Fruit fly (Drosophila melanogaster): ENCODE measurements around the gene nis.

Gene nis

DNA sequence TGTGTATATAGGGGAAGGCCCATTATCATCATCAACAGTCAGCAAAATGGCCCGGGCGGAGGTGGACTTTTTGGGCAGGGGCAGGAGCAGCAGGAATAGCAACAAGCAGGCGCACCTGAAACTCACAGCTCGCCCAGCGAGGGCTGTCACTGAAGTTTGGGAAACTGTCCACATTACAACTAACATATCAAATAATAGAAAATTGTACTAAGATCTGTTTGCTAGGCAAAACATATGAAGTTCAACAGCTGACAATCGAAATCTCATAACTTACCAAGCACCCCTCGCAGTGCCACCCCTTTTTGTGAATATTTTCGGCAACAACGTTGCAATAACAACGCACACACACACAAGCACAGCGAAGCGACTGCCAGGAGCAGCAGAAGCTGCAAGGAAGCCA, 37.8 kb upstream of the nis start (continued):
- TF ChIP-seq CG31441 (GFP tag; IDR thresholded peaks at IDR 0.05) (peak; percentile 65), CG31365 (tag; optimal IDR thresholded peaks at IDR 0.05) (peak; percentile 37), jing (GFP tag; optimal IDR thresholded peaks at IDR 0.05) (peak; percentile 43), CG32532 (GFP tag; IDR thresholded peaks at IDR 0.05) (peak; percentile 88), dan (GFP tag; IDR thresholded peaks at IDR 0.05) (no peak), CG13123 (GFP tag; optimal IDR thresholded peaks at IDR 0.05) (no peak), CG2678 (tag; optimal IDR thresholded peaks at IDR 0.05) (peak; percentile 86), CG2712 (tag; optimal IDR thresholded peaks at IDR 0.05) (peak; percentile 66), CG10431 (GFP tag; optimal IDR thresholded peaks at IDR 0.05) (no peak), CG17385 (GFP tag; optimal IDR thresholded peaks at IDR 0.05) (peak; percentile 77), Hr51 (GFP tag; optimal IDR thresholded peaks at IDR 0.05) (peak; percentile 17 to 70), CG4730 (GFP tag; IDR thresholded peaks at IDR 0.05) (peak; percentile 76), az2 (GFP tag; optimal IDR thresholded peaks at IDR 0.05) (peak; percentile 64), D19A (tag; optimal IDR thresholded peaks at IDR 0.05) (peak; percentile 47), ab (GFP tag; optimal IDR thresholded peaks at IDR 0.05) (peak; percentile 12), HLH54F (GFP tag; optimal IDR thresholded peaks at IDR 0.05) (peak; percentile 71), CG17568 (GFP tag; optimal IDR thresholded peaks at IDR 0.05) (peak; percentile 23), Bdp1 (GFP tag; optimal IDR thresholded peaks at IDR 0.05) (peak; percentile 49), H15 (GFP tag; IDR thresholded peaks at IDR 0.05) (peak; percentile 75; the same call in 1 of the 3 replicates), CG14014 (GFP tag; IDR thresholded peaks at IDR 0.05) (peak; percentile 90), kah (GFP tag; optimal IDR thresholded peaks at IDR 0.05) (peak; percentile 13), al (GFP tag; IDR thresholded peaks at IDR 0.05) (peak; percentile 73), cad (GFP tag; optimal IDR thresholded peaks at IDR 0.05) (no peak), CG3847 (GFP tag; IDR thresholded peaks at IDR 0.05) (peak; percentile 87), danr (GFP tag; IDR thresholded peaks at IDR 0.05) (peak; percentile 53; the same call in 1 of the 2 replicates), CG10267 (tag; optimal IDR thresholded peaks at IDR 0.05) (peak; percentile 24), sug (tag; optimal IDR thresholded peaks at IDR 0.05) (peak; percentile 62), psq (GFP tag; optimal IDR thresholded peaks at IDR 0.05) (peak; percentile 23), CG8765 (GFP tag; IDR thresholded peaks at IDR 0.05) (peak; percentile 52; the same call in 1 of the 2 replicates), Gsc (GFP tag; IDR thresholded peaks at IDR 0.05) (peak; percentile 55), CG17359 (tag; optimal IDR thresholded peaks at IDR 0.05) (peak; percentile 77), br (optimal IDR thresholded peaks at IDR 0.05) (no peak), Nf-YB (GFP tag; optimal IDR thresholded peaks at IDR 0.05) (no peak), CG11504 (tag; optimal IDR thresholded peaks at IDR 0.05) (peak; percentile 83), CG12071 (GFP tag; optimal IDR thresholded peaks at IDR 0.05) (peak; percentile 80), CG12104 (GFP tag; optimal IDR thresholded peaks at IDR 0.05) (peak; percentile 19), stwl (tag; optimal IDR thresholded peaks at IDR 0.05) (no peak), chinmo (GFP tag; IDR thresholded peaks at IDR 0.05; ENCODE audit: partially characterized antibody) (0 out of 4 replicates have a peak, but pooled peaks have one; percentile 24), mirr (GFP tag; optimal IDR thresholded peaks at IDR 0.05) (peak; percentile 22), Kr (GFP tag; optimal IDR thresholded peaks at IDR 0.05) (no peak), ap (GFP tag; IDR thresholded peaks at IDR 0.05) (peak; percentile 65), CG10565 (GFP tag; optimal IDR thresholded peaks at IDR 0.05) (no peak), Elba2 (GFP tag; optimal IDR thresholded peaks at IDR 0.05) (no peak), Doc2 (GFP tag; IDR thresholded peaks at IDR 0.05) (peak; percentile 47), Dp (GFP tag; optimal IDR thresholded peaks at IDR 0.05) (no peak), H2.0 (GFP tag; IDR thresholded peaks at IDR 0.05) (peak; percentile 85), ci (GFP tag; IDR thresholded peaks at IDR 0.05) (peak; percentile 92), CG11247 (GFP tag; IDR thresholded peaks at IDR 0.05) (peak; percentile 81), Hmx (GFP tag; optimal IDR thresholded peaks at IDR 0.05) (no peak), rib (GFP tag; IDR thresholded peaks at IDR 0.05) (peak; percentile 88), CG5953 (GFP tag; IDR thresholded peaks at IDR 0.05) (peak; percentile 90), CG9215 (GFP tag; IDR thresholded peaks at IDR 0.05) (peak; percentile 83)
